Fruit fly (Drosophila melanogaster): ENCODE data around the gene CG17593.

- TF ChIP-seq CG5204 (GFP tag; optimal IDR thresholded peaks at IDR 0.05) (no peak), ovo (GFP tag; optimal IDR thresholded peaks at IDR 0.05) (no peak), CG7101 (tag; optimal IDR thresholded peaks at IDR 0.05) (no peak), CG1620 (GFP tag; optimal IDR thresholded peaks at IDR 0.05) (no peak)
These were observed 44.8 kb upstream of the CG17593 start, which contains the start of the genes Pif1 and CG31776 for dm6 chr2L:3469869-3470268.

Measured in whole organism, adult.